Worm (Caenorhabditis elegans): ENCODE results near the gene Y37D8A.3.

- TF ChIP-seq hmbx-1 (tag; optimal IDR thresholded peaks at IDR 0.05) (no peak), ets-7 (tag; optimal IDR thresholded peaks at IDR 0.05) (no peak), hnd-1 (tag; optimal IDR thresholded peaks at IDR 0.05) (no peak)
These were observed 21.4 kb upstream of the Y37D8A.3 start, which contains the start of gene BE10.3 for ce11 chrIII:12807726-12808125.

Data from whole organism, early embryonic.